Fruit fly (Drosophila melanogaster): ENCODE data around the gene GILT2.
A peak's percentile ranks its signal among the peaks of the same experiment; 100 is the strongest.

GILT2 gene

DNA sequence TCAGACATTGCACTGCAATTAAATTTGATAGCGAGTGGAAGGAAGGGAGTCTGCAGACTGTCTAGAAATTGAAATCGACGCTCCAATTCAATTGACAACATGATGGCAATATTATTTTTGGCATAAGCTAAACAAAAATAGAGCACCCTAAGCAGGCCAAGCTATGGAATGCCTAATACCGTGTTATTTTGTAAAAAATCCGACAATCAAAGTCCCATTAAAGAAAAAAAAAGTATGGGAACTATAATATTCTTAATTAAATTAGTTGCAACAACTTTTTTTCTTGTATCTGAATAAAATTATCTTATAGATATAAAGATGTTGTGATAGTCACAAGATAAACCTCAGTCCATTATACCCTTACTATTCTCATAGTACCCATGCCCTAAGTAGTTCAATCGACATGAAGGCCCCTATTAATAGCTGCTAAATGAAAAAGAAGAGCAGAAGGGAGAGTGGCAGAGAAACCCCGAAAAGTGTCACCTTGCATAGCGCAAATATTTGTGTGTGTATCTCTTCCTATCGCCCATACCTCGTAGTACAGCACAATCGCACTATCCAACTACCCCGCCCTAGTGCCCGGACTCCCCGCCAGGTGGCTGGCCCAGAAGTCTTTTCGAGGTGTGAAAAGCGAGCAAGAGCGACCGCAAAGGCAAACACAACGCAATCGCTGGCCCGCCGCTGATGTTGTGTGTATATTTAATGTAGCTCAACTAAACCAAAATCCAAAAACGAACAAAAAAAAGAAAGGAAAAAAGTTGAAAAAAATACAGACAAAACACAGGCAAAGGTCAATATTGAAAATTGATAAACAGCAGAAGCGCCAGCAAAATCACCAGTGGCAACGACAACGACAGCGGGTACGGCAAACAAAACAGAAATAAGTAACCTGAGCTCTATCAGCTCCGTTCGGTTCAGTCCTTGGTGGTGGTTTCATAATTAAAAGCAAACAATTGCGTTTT, 21.1 kb upstream of the GILT2 start (continued):
- TF ChIP-seq CG10431 (GFP tag; optimal IDR thresholded peaks at IDR 0.05) (peak; percentile 72), CG9437 (GFP tag; optimal IDR thresholded peaks at IDR 0.05) (peak; percentile 34), CG12299 (tag; optimal IDR thresholded peaks at IDR 0.05) (peak; percentile 44), Taf1 (GFP tag; IDR thresholded peaks at IDR 0.05) (no peak), amos (GFP tag; IDR thresholded peaks at IDR 0.05; ENCODE audit: partially characterized antibody) (no peak), hkb (optimal IDR thresholded peaks at IDR 0.05) (no peak), hkb (GFP tag; IDR thresholded peaks at IDR 0.05) (0 out of 2 replicates have a peak, but pooled peaks have one; percentile 18), CG8478 (optimal IDR thresholded peaks at IDR 0.05) (no peak), grn (GFP tag; optimal IDR thresholded peaks at IDR 0.05) (peak; percentile 43), Hr3 (GFP tag; optimal IDR thresholded peaks at IDR 0.05) (no peak), Bdp1 (GFP tag; optimal IDR thresholded peaks at IDR 0.05) (peak; percentile 72), sd (tag; optimal IDR thresholded peaks at IDR 0.05) (peak; percentile 75), hb (GFP tag; IDR thresholded peaks at IDR 0.05; ENCODE audit: partially characterized antibody) (no peak), org-1 (GFP tag; optimal IDR thresholded peaks at IDR 0.05) (peak; percentile 86), pnt (GFP tag; optimal IDR thresholded peaks at IDR 0.05) (peak; percentile 37), CG8388 (GFP tag; optimal IDR thresholded peaks at IDR 0.05) (peak; percentile 3), peb (GFP tag; IDR thresholded peaks at IDR 0.05) (no peak), sr (GFP tag; IDR thresholded peaks at IDR 0.05) (no peak; the same call in 2 of the 3 replicates), fd102C (GFP tag; optimal IDR thresholded peaks at IDR 0.05) (peak; percentile 93), CG9932 (GFP tag; IDR thresholded peaks at IDR 0.05) (no peak), ERR (GFP tag; optimal IDR thresholded peaks at IDR 0.05) (no peak), CG15601 (tag; optimal IDR thresholded peaks at IDR 0.05) (peak; percentile 88), Dbx (GFP tag; IDR thresholded peaks at IDR 0.05) (no peak), CG15269 (tag; optimal IDR thresholded peaks at IDR 0.05) (peak; percentile 48), CG13775 (GFP tag; optimal IDR thresholded peaks at IDR 0.05) (peak; percentile 21), fd96Cb (tag; optimal IDR thresholded peaks at IDR 0.05) (peak; percentile 9), CG7271 (tag; optimal IDR thresholded peaks at IDR 0.05) (peak; percentile 44), lbe (GFP tag; optimal IDR thresholded peaks at IDR 0.05) (no peak), CG11093 (GFP tag; IDR thresholded peaks at IDR 0.05) (no peak), HHEX (GFP tag; optimal IDR thresholded peaks at IDR 0.05) (peak; percentile 80), CG11695 (GFP tag; IDR thresholded peaks at IDR 0.05) (peak; percentile 21; the same call in 2 of the 3 replicates), CG14014 (GFP tag; IDR thresholded peaks at IDR 0.05) (peak; percentile 36; the same call in 1 of the 2 replicates), Antp (GFP tag; optimal IDR thresholded peaks at IDR 0.05) (peak; percentile 9), sim (GFP tag; IDR thresholded peaks at IDR 0.05) (0 out of 2 replicates have a peak, but pooled peaks have one; percentile 37), CG31388 (GFP tag; optimal IDR thresholded peaks at IDR 0.05) (no peak), CG17568 (GFP tag; optimal IDR thresholded peaks at IDR 0.05) (peak; percentile 86), zf30C (GFP tag; optimal IDR thresholded peaks at IDR 0.05) (no peak), CG3407 (GFP tag; optimal IDR thresholded peaks at IDR 0.05) (peak; percentile 85), ara (GFP tag; IDR thresholded peaks at IDR 0.05) (peak; percentile 54; the same call in 1 of the 2 replicates), yki (optimal IDR thresholded peaks at IDR 0.05) (no peak), Camta (GFP tag; optimal IDR thresholded peaks at IDR 0.05) (peak; percentile 75), trem (tag; optimal IDR thresholded peaks at IDR 0.05) (peak; percentile 11), Deaf1 (tag; optimal IDR thresholded peaks at IDR 0.05) (no peak), CG14441 (GFP tag; IDR thresholded peaks at IDR 0.05) (no peak), vnd (GFP tag; IDR thresholded peaks at IDR 0.05; ENCODE audit: partially characterized antibody) (no peak), Hey (tag; optimal IDR thresholded peaks at IDR 0.05) (peak; percentile 61), ems (GFP tag; optimal IDR thresholded peaks at IDR 0.05) (no peak), Sry-δ (GFP tag; optimal IDR thresholded peaks at IDR 0.05) (peak; percentile 33), CG4820 (GFP tag; optimal IDR thresholded peaks at IDR 0.05) (peak; percentile 1)
